Worm (Caenorhabditis elegans) whole organism, early embryonic: Measurements from ENCODE around the gene abu-1.

Source experiments
- B0310.2 ChIP-seq: sonication (generic microtip); optimal IDR thresholded peaks from 2 replicates; lab custom pipeline; 2016; ENCODE audit warnings: mild to moderate bottlenecking, missing genetic modification characterization, missing compliant biosample characterization
- F13C5.2 ChIP-seq: sonication (generic microtip); optimal IDR thresholded peaks from 2 replicates; lab custom pipeline; 2017; ENCODE audit warnings: mild to moderate bottlenecking, missing genetic modification characterization, inconsistent platforms, missing compliant biosample characterization
- aly-1 ChIP-seq: sonication (generic microtip); optimal IDR thresholded peaks from 2 replicates; lab custom pipeline; 2016; ENCODE audit warnings: missing genetic modification characterization, missing compliant biosample characterization
- ama-1 ChIP-seq: fragments of 150-350 bp; optimal IDR thresholded peaks from 2 replicates; lab custom pipeline; 2014
- ceh-13 ChIP-seq: fragments of 200-800 bp; sonication (Bioruptor generic); optimal IDR thresholded peaks from 2 replicates; lab custom pipeline; 2018; ENCODE audit warnings: mild to moderate bottlenecking, missing genetic modification characterization, missing compliant biosample characterization
- ceh-36 ChIP-seq: sonication (generic microtip); optimal IDR thresholded peaks from 2 replicates; lab custom pipeline; 2016; ENCODE audit warnings: missing genetic modification characterization, inconsistent platforms, missing compliant biosample characterization
- ets-7 ChIP-seq: sonication (generic microtip); optimal IDR thresholded peaks from 2 replicates; lab custom pipeline; 2016; ENCODE audit warnings: missing genotype, missing genetic modification characterization, missing compliant biosample characterization
- flt-1 ChIP-seq: fragments of 200-800 bp; sonication (Bioruptor generic); IDR thresholded peaks from 2 replicates; pipeline ENCODE4 v1.3.6; 2022; ENCODE audit warnings: missing genetic modification characterization, missing compliant biosample characterization
- hmbx-1 ChIP-seq: sonication (generic microtip); optimal IDR thresholded peaks from 2 replicates; lab custom pipeline; 2016; ENCODE audit warnings: mild to moderate bottlenecking, missing genetic modification characterization, missing compliant biosample characterization
- hmg-4 ChIP-seq: fragments of 200-800 bp; sonication (Bioruptor generic); optimal IDR thresholded peaks from 2 replicates; lab custom pipeline; 2018; ENCODE audit warnings: mild to moderate bottlenecking, missing genetic modification characterization, missing compliant biosample characterization
- hnd-1 ChIP-seq: sonication (generic microtip); optimal IDR thresholded peaks from 2 replicates; lab custom pipeline; 2016; ENCODE audit warnings: missing genetic modification characterization, missing compliant biosample characterization
- pes-1 ChIP-seq: fragments of 200-800 bp; sonication (Bioruptor generic); IDR thresholded peaks from 2 replicates; pipeline ENCODE4 v1.3.6; 2022; ENCODE audit warnings: missing genetic modification reagents, missing genetic modification characterization, missing compliant biosample characterization
- scrt-1 ChIP-seq: fragments of 200-800 bp; sonication (Bioruptor generic); IDR thresholded peaks from 2 replicates; pipeline ENCODE4 v1.3.6; 2022; ENCODE audit warnings: missing genetic modification characterization, missing compliant biosample characterization
- sea-1 ChIP-seq: fragments of 200-800 bp; sonication (Bioruptor generic); conservative IDR thresholded peaks from 2 replicates; pipeline ENCODE4 v1.3.6; 2022; ENCODE audit warnings: missing genetic modification characterization, missing compliant biosample characterization
- tbx-11 ChIP-seq: fragments of 200-800 bp; sonication (Bioruptor generic); IDR thresholded peaks from 2 replicates; pipeline ENCODE4 v1.3.6; 2022; ENCODE audit warnings: missing genetic modification characterization, missing compliant biosample characterization
- tbx-37 ChIP-seq: fragments of 200-800 bp; sonication (Bioruptor generic); conservative IDR thresholded peaks from 2 replicates; pipeline ENCODE4 v1.3.6; 2022; ENCODE audit warnings: missing genetic modification reagents, missing genetic modification characterization, missing compliant biosample characterization
- tra-4 ChIP-seq: sonication (generic microtip); optimal IDR thresholded peaks from 2 replicates; lab custom pipeline; 2017; ENCODE audit warnings: missing genetic modification characterization, missing compliant biosample characterization

Gene abu-1

ce11 chrV:10357467-10357953 is 24.1 kb downstream of the abu-1 start, which contains the start of gene ceeh-2:
Gene ceeh-2, minus strand, starts transcription at chrV:10357903.
- TF ChIP-seq hmbx-1 (tag; lab: Kevin White, UChicago) (no peak), pes-1 (no peak), scrt-1 (GFP tag; lab: Robert Waterston, UW) (no peak), ama-1 (lab: Kevin White, UChicago) (no peak), aly-1 (tag; lab: Kevin White, UChicago) (no peak), hmg-4 (GFP tag; lab: Kevin White, UChicago) (no peak), hnd-1 (tag; lab: Kevin White, UChicago) (no peak), sea-1 (no peak), tbx-37 (GFP tag; lab: Robert Waterston, UW) (no peak), ceh-13 (GFP tag; lab: Kevin White, UChicago) (no peak), ceh-36 (tag; lab: Kevin White, UChicago) (no peak), flt-1 (GFP tag; lab: Robert Waterston, UW) (no peak), tra-4 (no peak), tbx-11 (no peak), F13C5.2 (no peak), ets-7 (tag; lab: Kevin White, UChicago) (no peak), B0310.2 (tag; lab: Kevin White, UChicago) (no peak)

- TF ChIP-seq scrt-1 (GFP tag; lab: Robert Waterston, UW) (no peak), pes-1 (no peak; the same call in 1 of the 2 replicates), ets-7 (tag; lab: Kevin White, UChicago) (no peak), tbx-37 (GFP tag; lab: Robert Waterston, UW) (peak; percentile 86), ceh-13 (GFP tag; lab: Kevin White, UChicago) (peak; percentile 28), ama-1 (lab: Kevin White, UChicago) (no peak), flt-1 (GFP tag; lab: Robert Waterston, UW) (no peak), ceh-36 (tag; lab: Kevin White, UChicago) (no peak), sea-1 (no peak), F13C5.2 (peak; percentile 43), tbx-11 (no peak), hnd-1 (tag; lab: Kevin White, UChicago) (peak; percentile 21), hmg-4 (GFP tag; lab: Kevin White, UChicago) (no peak), aly-1 (tag; lab: Kevin White, UChicago) (no peak), hmbx-1 (tag; lab: Kevin White, UChicago) (no peak), B0310.2 (tag; lab: Kevin White, UChicago) (no peak), tra-4 (no peak)
Measured at ce11 chrV:10355773-10356335, 25.8 kb downstream of the abu-1 start, which contains the start of gene sluh-7. Gene sluh-7, minus strand, starts transcription at chrV:10355823.

DNA sequence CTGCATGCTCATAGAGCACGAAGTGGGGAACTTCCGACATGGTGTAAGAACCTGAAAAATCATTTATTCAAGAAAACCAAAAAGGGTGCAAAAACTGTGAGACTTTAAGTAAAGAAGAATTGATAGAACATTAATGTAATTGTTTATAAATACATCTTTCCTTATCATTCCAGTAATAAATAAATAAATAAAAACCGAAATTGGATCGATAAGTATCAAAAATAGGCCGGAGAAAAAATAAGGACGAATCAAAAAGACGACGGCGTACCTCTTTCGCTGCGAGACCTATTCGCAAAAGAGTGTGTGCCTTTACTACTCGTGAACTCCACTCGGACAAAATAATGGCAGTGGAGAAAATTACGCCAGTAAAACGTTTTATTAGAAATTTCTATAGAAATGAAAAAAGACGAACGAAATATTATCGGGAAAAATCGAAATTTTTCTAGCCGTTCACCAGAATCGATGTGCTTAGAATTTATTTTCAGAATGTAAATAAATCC is 28.6 kb downstream of the abu-1 start, which contains the start of gene nol-56:
Gene nol-56 (minus strand): TSS at position 51 of the 500 bp plus-strand sequence.
- TF ChIP-seq ama-1 (lab: Kevin White, UChicago): no peak
- TF ChIP-seq sea-1: no peak
- no peak for TF ChIP-seq flt-1 (GFP tag; lab: Robert Waterston, UW)
- 0 out of 2 replicates have a peak, but pooled peaks have one; percentile 37 for TF ChIP-seq pes-1

DNA sequence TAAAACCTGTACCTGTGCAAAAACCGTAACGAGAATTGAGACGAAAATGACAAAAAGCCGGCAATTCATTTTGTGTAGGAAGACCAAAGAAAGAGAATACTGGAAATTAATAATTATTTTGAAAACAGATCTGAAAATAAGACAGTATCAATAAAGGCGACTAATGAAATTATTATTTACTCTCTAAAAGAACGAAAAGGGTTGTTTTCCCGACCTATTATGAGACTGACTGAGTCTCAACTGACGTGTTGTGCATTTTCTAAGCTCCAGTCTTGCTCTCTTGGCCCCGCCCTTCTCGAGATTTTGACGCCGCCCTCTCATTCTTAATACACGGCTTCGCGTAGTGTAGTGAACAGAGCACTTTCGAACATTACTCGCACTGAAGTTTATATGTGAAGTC is 31.6 kb downstream of the abu-1 start, which contains the start of gene K07C5.9:
Gene K07C5.9 (minus strand): TSS at position 101 of the 400 bp plus-strand sequence.
- no peak for TF ChIP-seq B0310.2 (tag; lab: Kevin White, UChicago)
- no peak for TF ChIP-seq tbx-37 (GFP tag; lab: Robert Waterston, UW)
- no peak for TF ChIP-seq tra-4
- no peak for TF ChIP-seq ceh-13 (GFP tag; lab: Kevin White, UChicago)
- no peak for TF ChIP-seq hnd-1 (tag; lab: Kevin White, UChicago)
- no peak for TF ChIP-seq tbx-11
- no peak for TF ChIP-seq ets-7 (tag; lab: Kevin White, UChicago)
- no peak for TF ChIP-seq sea-1
- no peak for TF ChIP-seq hmg-4 (GFP tag; lab: Kevin White, UChicago)
- no peak for TF ChIP-seq ceh-36 (tag; lab: Kevin White, UChicago)
- no peak for TF ChIP-seq F13C5.2
- no peak for TF ChIP-seq aly-1 (tag; lab: Kevin White, UChicago)
- no peak for TF ChIP-seq pes-1
- TF ChIP-seq ama-1 (lab: Kevin White, UChicago): no peak
- TF ChIP-seq scrt-1 (GFP tag; lab: Robert Waterston, UW): no peak
- no peak for TF ChIP-seq flt-1 (GFP tag; lab: Robert Waterston, UW)
- no peak for TF ChIP-seq hmbx-1 (tag; lab: Kevin White, UChicago)

ce11 chrV:10342904-10343303 is 38.7 kb downstream of the abu-1 start, which contains the start of gene K07C5.3:
Gene K07C5.3, plus strand, starts transcription at chrV:10343032.
- TF ChIP-seq hmbx-1 (tag; lab: Kevin White, UChicago) (no peak), B0310.2 (tag; lab: Kevin White, UChicago) (no peak), ceh-13 (GFP tag; lab: Kevin White, UChicago) (no peak), flt-1 (GFP tag; lab: Robert Waterston, UW) (no peak), pes-1 (no peak), ceh-36 (tag; lab: Kevin White, UChicago) (no peak), aly-1 (tag; lab: Kevin White, UChicago) (no peak), F13C5.2 (no peak), scrt-1 (GFP tag; lab: Robert Waterston, UW) (no peak), ama-1 (lab: Kevin White, UChicago) (no peak)

DNA sequence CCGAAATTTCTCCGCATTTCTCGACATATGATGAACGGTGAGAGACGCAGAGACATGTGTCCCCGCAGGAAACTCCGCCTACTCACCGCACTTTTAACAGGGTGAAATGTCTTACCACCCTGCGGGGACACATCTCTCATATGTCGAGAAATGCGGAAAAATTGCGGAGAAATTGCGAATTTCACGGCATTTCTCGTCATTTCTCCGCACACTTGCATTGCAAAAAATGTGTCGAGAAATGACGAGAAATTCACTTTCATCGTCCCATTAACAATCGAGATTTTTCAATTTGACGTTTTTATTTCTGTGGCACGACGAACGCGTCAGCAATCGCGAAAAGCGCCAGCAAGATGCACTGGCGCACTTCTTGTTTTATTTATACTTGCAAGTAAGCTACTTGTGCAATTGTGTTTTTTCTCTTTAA is 39.7 kb downstream of the abu-1 start, which contains the start of gene K07C5.13:
Gene K07C5.13 (plus strand): TSS at position 151 of the 424 bp plus-strand sequence.
- TF ChIP-seq tbx-37 (GFP tag; lab: Robert Waterston, UW): 0 out of 2 replicates have a peak, but pooled peaks have one; percentile 36
- peak; percentile 51; the same call in 1 of the 2 replicates for TF ChIP-seq scrt-1 (GFP tag; lab: Robert Waterston, UW)
- peak; percentile 61; the same call in 1 of the 2 replicates for TF ChIP-seq tbx-11
- TF ChIP-seq pes-1: peak; percentile 61; the same call in 1 of the 2 replicates
- TF ChIP-seq flt-1 (GFP tag; lab: Robert Waterston, UW): peak; percentile 56
- TF ChIP-seq sea-1: peak; percentile 75; the same call in 1 of the 2 replicates
